Fruit fly (Drosophila melanogaster) whole organism, embryonic: ENCODE measurements around the gene Cpr73D.

ENCODE experiments used
- Adf1 ChIP-seq: fragments of 200-800 bp; sonication (Bioruptor generic); IDR thresholded peaks from 2 replicates; pipeline ENCODE4 v1.3.6; 2022; ENCODE audit warnings: missing biosample characterization, missing genetic modification characterization
- BEAF-32 ChIP-seq: fragments of 200-800 bp; sonication (Bioruptor generic); optimal IDR thresholded peaks from 3 replicates; lab custom pipeline; 2017; ENCODE audit warnings: missing biosample characterization, missing genetic modification characterization, mild to moderate bottlenecking, moderate library complexity, missing genetic modification reagents
- CG10462 ChIP-seq: fragments of 200-800 bp; sonication (Bioruptor generic); optimal IDR thresholded peaks from 2 replicates; lab custom pipeline; 2016; ENCODE audit warnings: missing biosample characterization, missing genetic modification characterization
- CG15011 ChIP-seq: fragments of 200-800 bp; sonication (Bioruptor generic); optimal IDR thresholded peaks from 3 replicates; lab custom pipeline; 2018; ENCODE audit warnings: missing biosample characterization, mild to moderate bottlenecking, missing genetic modification characterization
- CG16813 ChIP-seq: fragments of 200-800 bp; sonication (Bioruptor generic); IDR thresholded peaks from 3 replicates; pipeline ENCODE4 v1.3.6; 2022; ENCODE audit warnings: missing biosample characterization, missing genetic modification characterization; ENCODE audit not compliant: partially characterized antibody
- CG17186 ChIP-seq: fragments of 200-800 bp; sonication (Bioruptor generic); optimal IDR thresholded peaks from 3 replicates; lab custom pipeline; 2017; ENCODE audit warnings: missing biosample characterization, missing genetic modification reagents, missing genetic modification characterization
- CG17568 ChIP-seq: fragments of 200-800 bp; sonication (Bioruptor generic); optimal IDR thresholded peaks from 2 replicates; lab custom pipeline; 2018; ENCODE audit warnings: missing biosample characterization, mild to moderate bottlenecking, missing genetic modification characterization, moderate library complexity
- CG17829 ChIP-seq: fragments of 200-800 bp; optimal IDR thresholded peaks from 2 replicates; lab custom pipeline; 2019; ENCODE audit warnings: missing biosample characterization, mild to moderate bottlenecking, missing genetic modification characterization, moderate library complexity
- CG18262 ChIP-seq: fragments of 200-800 bp; optimal IDR thresholded peaks from 3 replicates; lab custom pipeline; 2019; ENCODE audit warnings: missing biosample characterization, mild to moderate bottlenecking, missing genetic modification characterization, moderate library complexity
- CG18619 ChIP-seq: fragments of 200-800 bp; sonication (Bioruptor generic); optimal IDR thresholded peaks from 3 replicates; lab custom pipeline; 2017; ENCODE audit warnings: missing biosample characterization, mild to moderate bottlenecking, missing genetic modification characterization
- CG32772 ChIP-seq: fragments of 200-800 bp; sonication (Bioruptor generic); IDR thresholded peaks from 2 replicates; pipeline ENCODE4 v1.3.6; 2022; ENCODE audit warnings: missing biosample characterization, missing genetic modification characterization
- CG6689 ChIP-seq: fragments of 200-800 bp; sonication (Bioruptor generic); IDR thresholded peaks from 2 replicates; pipeline ENCODE4 v1.3.6; 2022; ENCODE audit warnings: missing biosample characterization, missing genetic modification characterization
- CG7271 ChIP-seq: fragments of 200-800 bp; sonication (Bioruptor generic); optimal IDR thresholded peaks from 2 replicates; lab custom pipeline; 2018; ENCODE audit warnings: missing biosample characterization, mild to moderate bottlenecking, missing genetic modification characterization, moderate library complexity
- CG7839 ChIP-seq: fragments of 200-800 bp; sonication (Bioruptor generic); optimal IDR thresholded peaks from 3 replicates; lab custom pipeline; 2018; ENCODE audit warnings: missing biosample characterization, mild to moderate bottlenecking, missing genetic modification characterization, moderate library complexity
- CG7963 ChIP-seq: fragments of 200-800 bp; sonication (Bioruptor generic); IDR thresholded peaks from 3 replicates; pipeline ENCODE4 v1.3.6; 2022; ENCODE audit warnings: missing biosample characterization, missing genetic modification characterization; ENCODE audit not compliant: partially characterized antibody
- CG8089 ChIP-seq: fragments of 200-800 bp; sonication (Bioruptor generic); optimal IDR thresholded peaks from 3 replicates; lab custom pipeline; 2016; ENCODE audit warnings: missing biosample characterization, missing genetic modification characterization
- CG8388 ChIP-seq: fragments of 200-800 bp; sonication (Bioruptor generic); optimal IDR thresholded peaks from 2 replicates; lab custom pipeline; 2019; ENCODE audit warnings: missing biosample characterization, mild to moderate bottlenecking, missing genetic modification characterization, moderate library complexity
- CG9609 ChIP-seq: fragments of 200-800 bp; sonication (Bioruptor generic); optimal IDR thresholded peaks from 3 replicates; lab custom pipeline; 2016; ENCODE audit warnings: missing biosample characterization, missing genetic modification characterization
- CrebB ChIP-seq: fragments of 200-800 bp; sonication (Bioruptor generic); optimal IDR thresholded peaks from 3 replicates; lab custom pipeline; 2018; ENCODE audit warnings: missing biosample characterization, mild to moderate bottlenecking, missing genetic modification characterization
- Dek ChIP-seq: fragments of 200-800 bp; sonication (Bioruptor generic); optimal IDR thresholded peaks from 3 replicates; lab custom pipeline; 2019; ENCODE audit warnings: missing biosample characterization, mild to moderate bottlenecking, missing genetic modification characterization, moderate library complexity
- Doc3 ChIP-seq: fragments of 200-800 bp; sonication (Bioruptor generic); IDR thresholded peaks from 3 replicates; pipeline ENCODE4 v1.3.6; 2022; ENCODE audit warnings: missing biosample characterization, missing genetic modification characterization; ENCODE audit not compliant: partially characterized antibody
- E2f1 ChIP-seq: fragments of 200-800 bp; sonication (Bioruptor generic); IDR thresholded peaks from 2 replicates; pipeline ENCODE4 v1.3.6; 2022; ENCODE audit warnings: missing biosample characterization, missing genetic modification characterization
- Fer2 ChIP-seq: fragments of 200-800 bp; sonication (Bioruptor generic); optimal IDR thresholded peaks from 2 replicates; lab custom pipeline; 2018; ENCODE audit warnings: missing biosample characterization, mild to moderate bottlenecking, missing genetic modification characterization, moderate library complexity
- GATAe ChIP-seq: fragments of 200-800 bp; sonication (Bioruptor generic); conservative IDR thresholded peaks from 2 replicates; pipeline ENCODE4 v1.3.6; 2022; ENCODE audit warnings: missing biosample characterization, missing genetic modification characterization
- HmgZ ChIP-seq: fragments of 200-800 bp; sonication (Bioruptor generic); optimal IDR thresholded peaks from 2 replicates; lab custom pipeline; 2018; ENCODE audit warnings: missing biosample characterization, mild to moderate bottlenecking, missing genetic modification characterization
- Hr51 ChIP-seq, 2 experiments: fragments of 200-800 bp; sonication (Bioruptor generic); optimal IDR thresholded peaks; 2 replicates in 1 of 2; 3 replicates in 1 of 2; lab custom pipeline; 2016 to 2018; ENCODE audit warnings: missing biosample characterization in 2 of 2, missing genetic modification characterization in 2 of 2, mild to moderate bottlenecking in 1 of 2, moderate library complexity in 1 of 2
- Lhr ChIP-seq: fragments of 200-800 bp; sonication (Bioruptor generic); optimal IDR thresholded peaks from 3 replicates; lab custom pipeline; 2017; ENCODE audit warnings: mild to moderate bottlenecking, missing biosample characterization, missing genetic modification reagents, missing genetic modification characterization
- Lim3 ChIP-seq: fragments of 200-800 bp; sonication (Bioruptor generic); IDR thresholded peaks from 2 replicates; pipeline ENCODE4 v1.3.6; 2022; ENCODE audit warnings: missing biosample characterization, missing genetic modification characterization
- Nf-YB ChIP-seq: fragments of 200-800 bp; sonication (Bioruptor generic); optimal IDR thresholded peaks from 3 replicates; lab custom pipeline; 2019; ENCODE audit warnings: missing biosample characterization, mild to moderate bottlenecking, missing genetic modification characterization, moderate library complexity
- NfI ChIP-seq: fragments of 200-800 bp; sonication (Bioruptor generic); optimal IDR thresholded peaks from 3 replicates; lab custom pipeline; 2018; ENCODE audit warnings: missing biosample characterization, mild to moderate bottlenecking, missing genetic modification characterization, moderate library complexity
- Opbp ChIP-seq: fragments of 200-800 bp; sonication (Bioruptor generic); IDR thresholded peaks from 3 replicates; pipeline ENCODE4 v1.3.6; 2022; ENCODE audit warnings: missing biosample characterization, missing genetic modification characterization; ENCODE audit not compliant: partially characterized antibody
- Sry-β ChIP-seq: fragments of 200-800 bp; sonication (Bioruptor generic); optimal IDR thresholded peaks from 2 replicates; lab custom pipeline; 2018; ENCODE audit warnings: missing biosample characterization, mild to moderate bottlenecking, missing genetic modification characterization, moderate library complexity
- Sry-δ ChIP-seq: fragments of 200-800 bp; sonication (Bioruptor generic); optimal IDR thresholded peaks from 2 replicates; lab custom pipeline; 2016; ENCODE audit warnings: missing biosample characterization, missing genetic modification characterization
- ac ChIP-seq: fragments of 200-800 bp; sonication (Bioruptor generic); optimal IDR thresholded peaks from 3 replicates; lab custom pipeline; 2017; ENCODE audit warnings: missing biosample characterization, mild to moderate bottlenecking, missing genetic modification characterization
- bigmax ChIP-seq: fragments of 200-800 bp; sonication (Bioruptor generic); optimal IDR thresholded peaks from 2 replicates; lab custom pipeline; 2018; ENCODE audit warnings: missing biosample characterization, mild to moderate bottlenecking, missing genetic modification characterization
- bowl ChIP-seq: fragments of 200-800 bp; sonication (Bioruptor generic); IDR thresholded peaks from 2 replicates; pipeline ENCODE4 v1.3.6; 2022; ENCODE audit warnings: missing biosample characterization, missing genetic modification characterization
- cad ChIP-seq: fragments of >200 bp; optimal IDR thresholded peaks from 2 replicates; lab custom pipeline; 2017; ENCODE audit warnings: missing biosample characterization, missing genetic modification characterization
- chm ChIP-seq: fragments of 200-800 bp; sonication (Bioruptor generic); IDR thresholded peaks from 2 replicates; pipeline ENCODE4 v1.3.6; 2022; ENCODE audit warnings: missing biosample characterization, missing genetic modification characterization
- ci ChIP-seq: fragments of 200-800 bp; sonication (Bioruptor generic); IDR thresholded peaks from 3 replicates; pipeline ENCODE4 v1.3.6; 2022; ENCODE audit warnings: missing biosample characterization, missing genetic modification characterization
- ken ChIP-seq: fragments of 200-800 bp; sonication (Bioruptor generic); IDR thresholded peaks from 3 replicates; pipeline ENCODE4 v1.3.6; 2022; ENCODE audit warnings: missing biosample characterization, missing genetic modification characterization
- lov ChIP-seq, 2 experiments: fragments of 200-800 bp in 1 of 2; fragments of >200 bp in 1 of 2; sonication (Bioruptor generic) in 1 of 2; IDR thresholded peaks in 1 of 2; optimal IDR thresholded peaks in 1 of 2; 2 replicates in 1 of 2; 3 replicates in 1 of 2; pipeline versions ENCODE4 v1.3.6 to Lab custom; 2017 to 2022; ENCODE audit warnings: missing biosample characterization in 1 of 2, missing genetic modification characterization in 1 of 2
- nmo ChIP-seq: fragments of 200-800 bp; sonication (Bioruptor generic); optimal IDR thresholded peaks from 2 replicates; lab custom pipeline; 2018; ENCODE audit warnings: missing biosample characterization, mild to moderate bottlenecking, missing genetic modification characterization, moderate library complexity
- row ChIP-seq: fragments of 200-800 bp; sonication (Bioruptor generic); IDR thresholded peaks from 3 replicates; pipeline ENCODE4 v1.3.6; 2022; ENCODE audit warnings: missing biosample characterization, missing genetic modification characterization
- sd ChIP-seq: fragments of 200-800 bp; sonication (Bioruptor generic); optimal IDR thresholded peaks from 3 replicates; lab custom pipeline; 2018; ENCODE audit warnings: missing biosample characterization, mild to moderate bottlenecking, missing genetic modification characterization, moderate library complexity
- slbo ChIP-seq: fragments of 200-800 bp; sonication (Bioruptor generic); IDR thresholded peaks from 2 replicates; pipeline ENCODE4 v1.3.6; 2022; ENCODE audit warnings: missing biosample characterization, missing genetic modification characterization
- trem ChIP-seq: fragments of 200-800 bp; optimal IDR thresholded peaks from 3 replicates; lab custom pipeline; 2019; ENCODE audit warnings: missing biosample characterization, mild to moderate bottlenecking, missing genetic modification characterization, moderate library complexity
- zen ChIP-seq: fragments of 200-800 bp; sonication (Bioruptor generic); optimal IDR thresholded peaks from 3 replicates; lab custom pipeline; 2018; ENCODE audit warnings: missing biosample characterization, mild to moderate bottlenecking, missing genetic modification characterization, moderate library complexity

Gene Cpr73D

DNA sequence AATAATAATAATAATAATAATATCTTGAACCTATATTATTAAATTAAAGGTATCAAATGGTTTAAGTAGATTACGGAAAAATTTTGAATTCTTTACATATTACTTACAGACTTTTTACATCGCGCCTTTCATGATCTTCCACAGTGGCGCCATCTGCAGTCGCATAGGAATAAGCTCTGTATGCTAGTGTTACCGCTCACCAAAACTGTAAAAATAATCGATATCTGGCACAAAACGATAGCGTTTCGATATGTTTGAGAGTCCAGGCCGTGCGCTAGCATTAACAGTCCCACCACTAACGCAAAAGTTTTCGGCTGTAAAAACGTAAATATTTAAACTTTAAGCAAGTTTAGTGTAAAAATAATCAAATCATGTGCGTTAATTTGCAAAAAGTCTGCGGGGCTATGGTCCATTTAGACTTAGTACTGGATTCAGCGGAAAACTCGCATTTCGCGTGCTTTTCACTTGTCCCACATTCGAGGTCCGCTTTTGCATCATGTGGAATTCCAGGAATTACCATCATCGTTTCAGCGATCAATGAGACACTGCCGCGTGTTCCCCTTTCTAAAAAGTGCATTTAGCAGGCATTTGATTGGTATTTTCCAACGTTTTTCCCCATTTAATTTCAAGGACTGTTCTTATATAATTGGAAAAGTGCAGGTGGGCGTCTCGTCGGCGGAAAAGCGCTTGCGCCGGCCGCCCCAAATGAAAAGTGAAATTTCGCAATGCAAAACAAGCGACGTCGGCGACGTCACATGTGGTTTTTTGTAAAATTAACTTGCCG is 2.1 kb downstream of the Cpr73D start (continued):
- TF ChIP-seq trem (peak; percentile 57), Hr51 (GFP tag; optimal IDR thresholded peaks at IDR 0.05; lab: Kevin White, UChicago) (peak; percentile 35 to 41), cad (GFP tag; lab: Kevin White, UChicago) (no peak), chm (0 out of 2 replicates have a peak, but pooled peaks have one; percentile 45), Sry-δ (GFP tag; lab: Kevin White, UChicago) (peak; percentile 95), lov (optimal IDR thresholded peaks at IDR 0.05; lab: Kevin White, UChicago) (no peak), lov (GFP tag; IDR thresholded peaks at IDR 0.05; lab: Robert Waterston, UW) (no peak), CG18262 (tag; lab: Kevin White, UChicago) (no peak), CG15011 (GFP tag; lab: Kevin White, UChicago) (no peak), Adf1 (GFP tag; lab: Robert Waterston, UW) (peak; percentile 11; the same call in 1 of the 2 replicates), ken (GFP tag; lab: Robert Waterston, UW) (no peak), CG7271 (tag; lab: Kevin White, UChicago) (no peak), nmo (GFP tag; lab: Kevin White, UChicago) (peak; percentile 60), bowl (GFP tag; lab: Robert Waterston, UW) (no peak), BEAF-32 (GFP tag; lab: Kevin White, UChicago) (peak; percentile 90), ci (GFP tag; lab: Robert Waterston, UW) (peak; percentile 33; the same call in 1 of the 3 replicates), sd (tag; lab: Kevin White, UChicago) (peak; percentile 93), Fer2 (tag; lab: Kevin White, UChicago) (no peak), Sry-β (GFP tag; lab: Kevin White, UChicago) (no peak), Lhr (GFP tag; lab: Kevin White, UChicago) (peak; percentile 91), CG6689 (GFP tag; lab: Robert Waterston, UW) (no peak), bigmax (no peak), CG18619 (no peak), CrebB (tag; lab: Kevin White, UChicago) (peak; percentile 63), CG9609 (GFP tag; lab: Kevin White, UChicago) (no peak), E2f1 (peak; percentile 21; the same call in 1 of the 2 replicates), Dek (tag; lab: Kevin White, UChicago) (peak; percentile 40), HmgZ (tag; lab: Kevin White, UChicago) (peak; percentile 69), Lim3 (GFP tag; lab: Robert Waterston, UW) (no peak), GATAe (no peak), ac (GFP tag; lab: Kevin White, UChicago) (no peak), CG32772 (GFP tag; lab: Robert Waterston, UW) (no peak), CG17568 (GFP tag; lab: Kevin White, UChicago) (no peak), CG7963 (peak; percentile 75), Doc3 (GFP tag; lab: Robert Waterston, UW) (peak; percentile 75), row (no peak; the same call in 2 of the 3 replicates), slbo (GFP tag; lab: Robert Waterston, UW) (peak; percentile 45; the same call in 1 of the 2 replicates), CG8089 (GFP tag; lab: Kevin White, UChicago) (no peak), CG17829 (tag; lab: Kevin White, UChicago) (peak; percentile 63), CG10462 (GFP tag; lab: Kevin White, UChicago) (no peak), CG17186 (GFP tag; lab: Kevin White, UChicago) (peak; percentile 73), CG7839 (tag; lab: Kevin White, UChicago) (peak; percentile 18), zen (tag; lab: Kevin White, UChicago) (no peak), Nf-YB (GFP tag; lab: Kevin White, UChicago) (no peak), NfI (GFP tag; lab: Kevin White, UChicago) (peak; percentile 42), Opbp (peak; percentile 94), CG8388 (no peak), CG16813 (peak; percentile 88)
